Worm (Caenorhabditis elegans) whole organism, L1 larva: Measurements from ENCODE around the gene tmed-13.

ENCODE experiments used
- C16A3.4 ChIP-seq: fragments of 150-350 bp; optimal IDR thresholded peaks from 2 replicates; lab custom pipeline; 2014; ENCODE audit warnings: missing biosample characterization, missing genetic modification characterization
- ama-1 ChIP-seq: fragments of 150-350 bp; optimal IDR thresholded peaks from 2 replicates; lab custom pipeline; 2014
- ceh-82 ChIP-seq, 3 experiments: fragments of 150-350 bp in 1 of 3; sonication (generic microtip) in 2 of 3; optimal IDR thresholded peaks; 2 replicates each; lab custom pipeline; 2014 to 2017; ENCODE audit warnings: missing biosample characterization in 3 of 3, missing genetic modification characterization in 3 of 3
- irx-1 ChIP-seq: sonication (generic microtip); optimal IDR thresholded peaks from 2 replicates; lab custom pipeline; 2016; ENCODE audit warnings: missing genetic modification characterization, missing compliant biosample characterization
- mef-2 ChIP-seq: fragments of 150-350 bp; optimal IDR thresholded peaks from 2 replicates; lab custom pipeline; 2014; ENCODE audit warnings: missing biosample characterization, missing genetic modification characterization
- nhr-28 ChIP-seq: fragments of 150-350 bp; optimal IDR thresholded peaks from 2 replicates; lab custom pipeline; 2014; ENCODE audit warnings: missing biosample characterization, missing genetic modification characterization
- skn-1 ChIP-seq: fragments of 150-350 bp; optimal IDR thresholded peaks from 2 replicates; lab custom pipeline; 2014; ENCODE audit warnings: missing biosample characterization, missing genetic modification characterization
- unc-130 ChIP-seq: fragments of 150-350 bp; optimal IDR thresholded peaks from 2 replicates; lab custom pipeline; 2017; ENCODE audit warnings: missing biosample characterization, missing genetic modification characterization, inconsistent platforms
- unc-98 ChIP-seq: fragments of 200-800 bp; sonication (Bioruptor generic); IDR thresholded peaks from 2 replicates; pipeline ENCODE4 v1.3.6; 2022; ENCODE audit warnings: missing genetic modification characterization, missing compliant biosample characterization

DNA sequence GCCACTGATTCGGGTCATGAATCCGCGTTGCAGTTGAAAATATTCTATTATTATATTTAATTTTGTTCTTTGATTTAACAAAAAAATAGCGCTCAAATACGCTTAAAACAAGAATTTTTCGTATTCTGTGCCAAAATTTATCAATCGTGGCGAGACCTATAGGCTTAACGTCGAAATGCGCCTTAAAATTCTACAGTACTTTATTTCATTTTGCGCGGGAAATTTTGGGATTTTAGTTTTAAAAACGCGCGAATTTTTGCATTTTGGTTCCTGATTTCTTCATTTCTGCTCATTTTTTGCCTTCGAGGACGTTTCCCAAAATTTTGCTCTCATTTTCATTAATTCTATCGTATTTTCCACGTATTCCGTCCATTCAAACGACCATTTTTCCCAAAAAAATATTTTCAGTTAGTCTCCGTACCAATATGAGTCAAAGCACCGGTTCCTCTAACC is 50.0 kb downstream of the tmed-13 start, which contains the start of gene puf-11:
- no peak for TF ChIP-seq unc-130
- TF ChIP-seq ama-1 (lab: Kevin White, UChicago): no peak
- no peak for TF ChIP-seq mef-2
- TF ChIP-seq irx-1 (tag; lab: Kevin White, UChicago): no peak
- no peak for TF ChIP-seq unc-98 (GFP tag; lab: Robert Waterston, UW)
- no peak for TF ChIP-seq ceh-82 (tag; optimal IDR thresholded peaks at IDR 0.05; lab: Kevin White, UChicago)
- TF ChIP-seq skn-1 (tag; lab: Kevin White, UChicago): no peak
- no peak for TF ChIP-seq C16A3.4
- TF ChIP-seq nhr-28 (tag; lab: Kevin White, UChicago): no peak
